Worm (Caenorhabditis elegans) whole organism, L1 larva: Measurements from ENCODE around the gene srt-41.

Experiments used
- C04F5.9 ChIP-seq: sonication (generic microtip); optimal IDR thresholded peaks from 2 replicates; lab custom pipeline; 2016; ENCODE audit warnings: missing genetic modification characterization, missing compliant biosample characterization
- C16A3.4 ChIP-seq: fragments of 150-350 bp; optimal IDR thresholded peaks from 2 replicates; lab custom pipeline; 2014; ENCODE audit warnings: missing biosample characterization, missing genetic modification characterization
- blmp-1 ChIP-seq: fragments of 150-350 bp; optimal IDR thresholded peaks from 2 replicates; lab custom pipeline; 2014; ENCODE audit warnings: missing biosample characterization, missing genetic modification characterization
- ceh-63 ChIP-seq: fragments of 200-800 bp; sonication (Bioruptor generic); optimal IDR thresholded peaks from 2 replicates; lab custom pipeline; 2018; ENCODE audit warnings: mild to moderate bottlenecking, missing genetic modification characterization, missing compliant biosample characterization
- ceh-8 ChIP-seq: fragments of 200-800 bp; sonication (Bioruptor generic); optimal IDR thresholded peaks from 2 replicates; lab custom pipeline; 2018; ENCODE audit warnings: mild to moderate bottlenecking, missing genetic modification characterization, moderate library complexity, missing compliant biosample characterization
- ceh-82 ChIP-seq, 3 experiments: fragments of 150-350 bp in 1 of 3; sonication (generic microtip) in 2 of 3; optimal IDR thresholded peaks; 2 replicates each; lab custom pipeline; 2014 to 2017; ENCODE audit warnings: missing biosample characterization in 3 of 3, missing genetic modification characterization in 3 of 3
- ceh-90 ChIP-seq: sonication (generic microtip); optimal IDR thresholded peaks from 2 replicates; lab custom pipeline; 2016; ENCODE audit warnings: missing genetic modification characterization, missing compliant biosample characterization
- dpl-1 ChIP-seq, 3 experiments: fragments of 150-350 bp in 2 of 3; sonication (generic microtip) in 1 of 3; optimal IDR thresholded peaks; 2 replicates each; lab custom pipeline; 2014 to 2017; ENCODE audit warnings: missing biosample characterization in 3 of 3, missing genetic modification characterization in 3 of 3, missing genetic modification reagents in 3 of 3
- dsc-1 ChIP-seq: sonication (generic microtip); optimal IDR thresholded peaks from 2 replicates; lab custom pipeline; 2016; ENCODE audit warnings: mild to moderate bottlenecking, missing genetic modification characterization, missing compliant biosample characterization
- efl-1 ChIP-seq, 4 experiments: fragments of 150-350 bp; optimal IDR thresholded peaks in 3 of 4; peaks in 1 of 4; 1 replicate in 1 of 4; 2 replicates in 3 of 4; lab custom pipeline; 2014; ENCODE audit warnings: missing biosample characterization in 2 of 4, missing genetic modification characterization in 2 of 4, missing genetic modification reagents in 2 of 4
- egl-13 ChIP-seq: sonication (generic microtip); optimal IDR thresholded peaks from 2 replicates; lab custom pipeline; 2016; ENCODE audit warnings: missing genotype, missing genetic modification reagents, missing genetic modification characterization, missing compliant biosample characterization
- fkh-10 ChIP-seq: sonication (generic microtip); optimal IDR thresholded peaks from 2 replicates; lab custom pipeline; 2017; ENCODE audit warnings: missing biosample characterization, missing genetic modification reagents, missing genetic modification characterization
- fkh-4 ChIP-seq: sonication (generic microtip); optimal IDR thresholded peaks from 2 replicates; lab custom pipeline; 2016; ENCODE audit warnings: missing compliant biosample characterization, missing genetic modification characterization, borderline replicate concordance
- fkh-8 ChIP-seq: sonication (generic microtip); optimal IDR thresholded peaks from 2 replicates; lab custom pipeline; 2016; ENCODE audit warnings: mild to moderate bottlenecking, missing genetic modification characterization, missing compliant biosample characterization
- hlh-17 ChIP-seq: fragments of 200-800 bp; sonication (Bioruptor generic); optimal IDR thresholded peaks from 2 replicates; lab custom pipeline; 2018; ENCODE audit warnings: missing genetic modification characterization, mild to moderate bottlenecking, missing compliant biosample characterization, moderate library complexity, borderline replicate concordance
- jun-1 ChIP-seq: fragments of 150-350 bp; optimal IDR thresholded peaks from 2 replicates; lab custom pipeline; 2014; ENCODE audit warnings: missing biosample characterization, missing genetic modification reagents, missing genetic modification characterization
- lin-14 ChIP-seq: fragments of 200-800 bp; sonication (Bioruptor generic); optimal IDR thresholded peaks from 2 replicates; lab custom pipeline; 2018; ENCODE audit warnings: mild to moderate bottlenecking, missing genetic modification characterization, moderate library complexity, missing compliant biosample characterization
- lin-35 ChIP-seq, 2 experiments: fragments of 150-350 bp; optimal IDR thresholded peaks; 2 replicates each; lab custom pipeline; 2014; ENCODE audit warnings: missing biosample characterization in 2 of 2, missing genetic modification characterization in 2 of 2, missing genetic modification reagents in 2 of 2
- lin-39 ChIP-seq: fragments of 150-350 bp; optimal IDR thresholded peaks from 2 replicates; lab custom pipeline; 2014; ENCODE audit warnings: missing biosample characterization, missing genetic modification reagents, missing genetic modification characterization
- lsy-2 ChIP-seq, 2 experiments: fragments of 150-350 bp; optimal IDR thresholded peaks; 2 replicates each; lab custom pipeline; 2014; ENCODE audit warnings: missing biosample characterization in 2 of 2, missing genetic modification characterization in 2 of 2
- mef-2 ChIP-seq: fragments of 150-350 bp; optimal IDR thresholded peaks from 2 replicates; lab custom pipeline; 2014; ENCODE audit warnings: missing biosample characterization, missing genetic modification characterization
- nhr-20 ChIP-seq: sonication (generic microtip); optimal IDR thresholded peaks from 2 replicates; lab custom pipeline; 2016; ENCODE audit warnings: mild to moderate bottlenecking, missing genetic modification characterization, missing compliant biosample characterization
- nhr-47 ChIP-seq: sonication (generic microtip); optimal IDR thresholded peaks from 2 replicates; lab custom pipeline; 2016; ENCODE audit warnings: mild to moderate bottlenecking, missing genetic modification characterization, moderate library complexity, missing compliant biosample characterization
- nhr-77 ChIP-seq: fragments of 150-350 bp; optimal IDR thresholded peaks from 2 replicates; lab custom pipeline; 2014; ENCODE audit warnings: missing biosample characterization, missing genetic modification characterization
- nhr-84 ChIP-seq: sonication (generic microtip); optimal IDR thresholded peaks from 2 replicates; lab custom pipeline; 2017; ENCODE audit warnings: missing biosample characterization, missing genetic modification characterization
- nhr-85 ChIP-seq: sonication (generic microtip); peaks from one replicate; lab custom pipeline; 2016; ENCODE audit warnings: missing genetic modification characterization, inconsistent platforms, missing compliant biosample characterization
- nhr-90 ChIP-seq: sonication (generic microtip); optimal IDR thresholded peaks from 2 replicates; lab custom pipeline; 2016; ENCODE audit warnings: mild to moderate bottlenecking, missing genetic modification characterization, missing compliant biosample characterization; ENCODE audit not compliant: poor library complexity
- rnt-1 ChIP-seq: sonication (generic microtip); optimal IDR thresholded peaks from 2 replicates; lab custom pipeline; 2016; ENCODE audit warnings: mild to moderate bottlenecking, missing genetic modification characterization, moderate library complexity, missing compliant biosample characterization
- skn-1 ChIP-seq: fragments of 150-350 bp; optimal IDR thresholded peaks from 2 replicates; lab custom pipeline; 2014; ENCODE audit warnings: missing biosample characterization, missing genetic modification characterization
- snu-23 ChIP-seq: sonication (generic microtip); optimal IDR thresholded peaks from 2 replicates; lab custom pipeline; 2016; ENCODE audit warnings: missing genetic modification characterization, missing compliant biosample characterization
- sup-37 ChIP-seq: fragments of 200-800 bp; sonication (Bioruptor generic); optimal IDR thresholded peaks from 2 replicates; lab custom pipeline; 2018; ENCODE audit warnings: mild to moderate bottlenecking, missing genetic modification characterization, missing compliant biosample characterization
- swsn-7 ChIP-seq: sonication (generic microtip); optimal IDR thresholded peaks from 2 replicates; lab custom pipeline; 2016; ENCODE audit warnings: missing genetic modification characterization, missing compliant biosample characterization
- tbx-2 ChIP-seq: sonication (generic microtip); optimal IDR thresholded peaks from 2 replicates; lab custom pipeline; 2016; ENCODE audit warnings: missing genetic modification characterization, missing compliant biosample characterization
- tlp-1 ChIP-seq: fragments of 150-350 bp; optimal IDR thresholded peaks from 2 replicates; lab custom pipeline; 2014; ENCODE audit warnings: missing biosample characterization, missing genetic modification characterization
- unc-130 ChIP-seq: fragments of 150-350 bp; optimal IDR thresholded peaks from 2 replicates; lab custom pipeline; 2017; ENCODE audit warnings: missing biosample characterization, missing genetic modification characterization, inconsistent platforms
- unc-98 ChIP-seq: fragments of 200-800 bp; sonication (Bioruptor generic); IDR thresholded peaks from 2 replicates; pipeline ENCODE4 v1.3.6; 2022; ENCODE audit warnings: missing genetic modification characterization, missing compliant biosample characterization
- vab-15 ChIP-seq: sonication (generic microtip); optimal IDR thresholded peaks from 2 replicates; lab custom pipeline; 2017; ENCODE audit warnings: missing genotype, mild to moderate bottlenecking, missing genetic modification characterization, missing compliant biosample characterization
- xbp-1 ChIP-seq: sonication (generic microtip); optimal IDR thresholded peaks from 2 replicates; lab custom pipeline; 2016; ENCODE audit warnings: missing genetic modification characterization, missing compliant biosample characterization

The srt-41 gene

DNA sequence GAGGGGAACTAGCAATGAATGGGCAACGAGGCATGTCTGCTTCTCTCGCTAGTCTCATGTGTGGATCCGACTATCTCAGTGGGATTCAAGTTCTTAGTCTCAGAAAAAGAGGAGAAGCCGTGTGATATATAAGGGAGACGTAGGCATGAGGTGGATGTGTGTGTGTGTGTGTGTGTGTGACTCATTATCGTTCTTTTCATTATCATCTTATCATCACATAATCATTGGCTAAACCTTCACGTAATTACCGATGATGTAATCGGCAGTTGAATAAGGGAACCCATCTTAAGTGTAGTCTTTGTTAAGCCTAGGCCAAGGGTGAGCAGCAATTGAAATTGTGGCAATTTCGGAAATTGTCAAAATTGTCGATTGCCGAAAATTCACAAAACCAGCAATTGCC is 27.0 kb upstream of the srt-41 start, which contains the start of gene Y32G9B.1:
Gene Y32G9B.1, minus strand, starts transcription at position 101 of the 400 bp plus-strand sequence.
- TF ChIP-seq skn-1 (no peak), jun-1 (no peak), nhr-20 (no peak), ceh-63 (no peak), egl-13 (tag; lab: Kevin White, UChicago) (no peak), dpl-1 (GFP tag; optimal IDR thresholded peaks at IDR 0.05; lab: Kevin White, UChicago) (no peak), dsc-1 (tag; lab: Kevin White, UChicago) (peak; percentile 14), nhr-85 (tag; lab: Kevin White, UChicago) (peak; percentile 30), fkh-4 (no peak)

DNA sequence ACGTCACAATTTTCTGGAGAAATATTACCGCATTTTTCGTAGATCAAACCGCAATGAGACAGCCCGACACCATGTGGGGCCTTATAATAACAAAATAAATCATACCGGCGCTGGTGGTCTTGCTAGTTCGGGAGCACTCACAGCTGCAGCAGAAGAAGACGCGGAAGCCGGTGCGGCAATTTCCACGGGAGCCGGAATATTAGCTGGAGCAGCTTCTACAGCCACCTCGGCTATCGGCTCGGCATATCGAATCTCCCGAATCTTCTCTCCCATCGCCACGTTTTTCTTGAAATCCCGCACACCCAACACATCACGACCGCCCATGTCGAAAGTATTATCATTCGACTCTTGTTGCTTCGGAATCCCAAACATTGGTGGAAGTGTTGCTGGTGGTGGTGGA is 21.6 kb upstream of the srt-41 start:
- TF ChIP-seq fkh-10 = no peak
- TF ChIP-seq ceh-90 = no peak
- TF ChIP-seq nhr-77 (tag; lab: Kevin White, UChicago) = no peak
- TF ChIP-seq fkh-8 (tag; lab: Kevin White, UChicago) = no peak
- no peak for TF ChIP-seq lin-14
- TF ChIP-seq tlp-1 (tag; lab: Kevin White, UChicago) = no peak
- no peak for TF ChIP-seq blmp-1
- TF ChIP-seq nhr-84 (tag; lab: Kevin White, UChicago) = no peak
- no peak for TF ChIP-seq mef-2 (tag; lab: Kevin White, UChicago)
- no peak for TF ChIP-seq rnt-1
- TF ChIP-seq ceh-8 (GFP tag; lab: Kevin White, UChicago) = no peak
- TF ChIP-seq nhr-20 = no peak
- no peak for TF ChIP-seq sup-37 (GFP tag; lab: Kevin White, UChicago)

DNA sequence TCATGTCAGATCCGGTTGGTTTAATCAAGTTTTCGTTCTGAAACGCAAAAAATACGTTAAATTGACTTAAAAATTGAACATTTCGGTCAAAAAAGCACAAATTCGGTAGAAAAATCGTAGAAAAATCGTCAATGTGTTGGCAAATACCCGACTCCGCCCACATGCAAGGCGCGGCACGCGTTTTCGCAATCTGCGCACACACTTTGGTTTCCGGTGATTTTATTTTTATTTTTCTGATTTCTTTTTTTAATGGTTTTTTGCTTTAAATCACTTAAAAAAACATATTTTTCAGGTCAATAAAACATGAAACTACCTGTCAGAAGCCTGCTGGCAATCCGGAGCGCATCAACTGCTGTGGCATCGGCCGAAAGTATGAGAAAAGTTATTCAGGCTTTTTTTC is 18.3 kb upstream of the srt-41 start, which contains the start of the genes gly-7 and mrpl-39:
Gene gly-7, minus strand, starts transcription at position 37 of the 400 bp plus-strand sequence.
Gene mrpl-39, plus strand, starts transcription at position 293 of the 400 bp plus-strand sequence.
- peak; percentile 48 for TF ChIP-seq snu-23 (GFP tag; lab: Kevin White, UChicago)
- TF ChIP-seq rnt-1 = peak; percentile 53
- no peak for TF ChIP-seq hlh-17 (GFP tag; lab: Kevin White, UChicago)
- peak in 1 of 3 experiments; percentile 27 for TF ChIP-seq ceh-82 (tag; optimal IDR thresholded peaks at IDR 0.05; lab: Kevin White, UChicago)
- peak in 2 of 3 experiments; percentile 34 to 48 for TF ChIP-seq dpl-1 (GFP tag; optimal IDR thresholded peaks at IDR 0.05; lab: Kevin White, UChicago)
- TF ChIP-seq efl-1 (optimal IDR thresholded peaks at IDR 0.05; lab: Kevin White, UChicago) = peak; percentile 21 to 52
- TF ChIP-seq efl-1 (GFP tag; optimal IDR thresholded peaks at IDR 0.05 in 1 of 2; lab: Kevin White, UChicago) = peak; percentile 45 to 93
- TF ChIP-seq lin-35 (GFP tag; optimal IDR thresholded peaks at IDR 0.05; lab: Kevin White, UChicago) = peak; percentile 15 to 52
- no peak for TF ChIP-seq vab-15 (tag; lab: Kevin White, UChicago)
- peak; percentile 33 for TF ChIP-seq nhr-47 (tag; lab: Kevin White, UChicago)
- TF ChIP-seq nhr-90 = peak; percentile 2
- no peak for TF ChIP-seq unc-98 (GFP tag; lab: Robert Waterston, UW)
- TF ChIP-seq lin-39 = no peak
- TF ChIP-seq tbx-2 (tag; lab: Kevin White, UChicago) = peak; percentile 32
- TF ChIP-seq unc-130 = peak; percentile 20
- TF ChIP-seq C16A3.4 (tag; lab: Kevin White, UChicago) = peak; percentile 11
- TF ChIP-seq xbp-1 (tag; lab: Kevin White, UChicago) = peak; percentile 28
- no peak for TF ChIP-seq C04F5.9 (tag; lab: Kevin White, UChicago)
- peak; percentile 34 for TF ChIP-seq skn-1
- TF ChIP-seq nhr-85 (tag; lab: Kevin White, UChicago) = peak; percentile 6
- TF ChIP-seq dsc-1 (tag; lab: Kevin White, UChicago) = peak; percentile 21
- no peak for TF ChIP-seq nhr-84 (tag; lab: Kevin White, UChicago)
- TF ChIP-seq swsn-7 (tag; lab: Kevin White, UChicago) = peak; percentile 11
- peak in 1 of 2 experiments; percentile 27 for TF ChIP-seq lsy-2 (tag; optimal IDR thresholded peaks at IDR 0.05; lab: Kevin White, UChicago)
- TF ChIP-seq ceh-63 = no peak
- TF ChIP-seq nhr-20 = peak; percentile 30
